Worm (Caenorhabditis elegans) whole organism, L4/young adult: Measurements from ENCODE around the gene ccr-4.

ENCODE experiments used
- W03F9.2 ChIP-seq: fragments of 150-350 bp; optimal IDR thresholded peaks from 2 replicates; lab custom pipeline; 2014; ENCODE audit warnings: missing biosample characterization, missing genetic modification characterization
- dao-5 ChIP-seq: sonication (generic microtip); optimal IDR thresholded peaks from 2 replicates; lab custom pipeline; 2016; ENCODE audit warnings: missing genotype, missing genetic modification characterization, moderate library complexity, missing compliant biosample characterization
- him-1 ChIP-seq: sonication (generic microtip); optimal IDR thresholded peaks from 2 replicates; lab custom pipeline; 2016; ENCODE audit warnings: missing genotype, missing genetic modification reagents, missing genetic modification characterization, missing compliant biosample characterization

DNA sequence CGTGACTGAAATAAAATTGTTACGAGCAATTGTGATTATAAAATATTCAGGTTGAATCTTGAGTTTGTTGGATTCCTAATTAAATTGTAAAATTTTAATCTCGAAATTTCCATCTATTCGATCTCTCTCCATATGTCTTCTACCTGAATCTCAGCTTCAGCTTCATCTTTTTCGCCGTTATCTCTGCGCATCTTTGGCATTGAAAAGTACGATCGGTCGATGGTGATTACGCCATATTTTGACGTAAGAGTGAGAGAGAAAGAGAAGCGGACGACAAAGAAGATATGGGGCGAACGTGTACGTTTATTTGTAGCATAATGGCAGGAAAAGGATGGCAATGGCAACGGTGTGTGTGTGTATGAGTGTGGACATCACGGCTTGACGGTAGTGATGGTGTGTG is 5.2 kb downstream of the ccr-4 start:
- no peak for TF ChIP-seq dao-5 (tag; lab: Kevin White, UChicago)
- TF ChIP-seq him-1 = no peak
- TF ChIP-seq W03F9.2 (tag; lab: Kevin White, UChicago) = no peak
